Worm (Caenorhabditis elegans): ENCODE results near the gene snf-10.

DNA sequence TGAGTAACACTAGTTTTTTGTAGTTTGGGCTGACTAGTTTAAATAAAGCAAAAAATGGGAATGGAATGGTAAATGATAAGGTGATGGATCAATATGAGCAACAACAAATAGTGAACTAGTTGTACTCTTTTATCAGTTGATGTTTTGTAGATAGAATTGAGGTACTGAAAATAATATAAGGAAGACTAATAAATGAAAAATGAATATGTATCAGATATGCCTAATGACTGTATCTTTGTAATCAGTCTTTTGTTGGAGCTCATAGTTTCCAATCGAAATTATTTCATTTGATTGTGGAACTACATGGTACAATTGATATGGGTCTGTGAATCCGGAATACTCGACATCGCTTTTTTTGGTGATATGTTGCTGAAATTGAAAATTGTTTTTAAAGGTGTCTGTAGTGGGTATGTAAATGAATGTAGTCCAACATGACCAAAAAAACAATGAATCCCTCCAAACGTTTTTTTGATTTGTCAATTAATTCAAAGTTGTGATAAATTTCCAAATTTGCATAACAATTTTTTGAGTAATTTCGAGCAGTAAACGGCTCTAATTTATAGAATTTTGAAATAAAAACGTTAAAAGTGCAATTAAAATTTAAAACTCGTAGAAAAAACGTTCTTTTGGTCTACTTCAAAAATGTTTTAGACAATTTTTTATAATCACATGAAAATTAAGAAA, 30.5 kb downstream of the snf-10 start, which contains the start of gene F15H10.12:
- no peak for TF ChIP-seq unc-55 (GFP tag; optimal IDR thresholded peaks at IDR 0.05)
- TF ChIP-seq pag-3 (tag; optimal IDR thresholded peaks at IDR 0.05; ENCODE audit: borderline replicate concordance): no peak
- TF ChIP-seq ceh-34 (tag; optimal IDR thresholded peaks at IDR 0.05): no peak
- no peak for TF ChIP-seq K02D7.2 (tag; optimal IDR thresholded peaks at IDR 0.05)
- TF ChIP-seq nfya-1 (tag; optimal IDR thresholded peaks at IDR 0.05): no peak
- TF ChIP-seq ztf-16 (tag; optimal IDR thresholded peaks at IDR 0.05): no peak
- TF ChIP-seq syd-9 (tag; optimal IDR thresholded peaks at IDR 0.05): no peak

Data from whole organism, late embryonic.